Fruit fly (Drosophila melanogaster) whole organism, embryonic: ENCODE measurements around the gene CG31463.
A peak's percentile ranks its signal among the peaks of the same experiment; 100 is the strongest.

Source experiments
- Atf3 ChIP-seq: fragments of 200-800 bp; sonication (Bioruptor generic); optimal IDR thresholded peaks from 3 replicates; lab custom pipeline; 2016; ENCODE audit warnings: missing biosample characterization, missing genetic modification characterization
- Bteb2 ChIP-seq: fragments of 200-800 bp; sonication (Bioruptor generic); optimal IDR thresholded peaks from 2 replicates; lab custom pipeline; 2016; ENCODE audit warnings: missing biosample characterization, missing genetic modification characterization
- CG10147 ChIP-seq: fragments of 200-800 bp; sonication (Bioruptor generic); optimal IDR thresholded peaks from 2 replicates; lab custom pipeline; 2019; ENCODE audit warnings: missing biosample characterization, mild to moderate bottlenecking, missing genetic modification characterization, moderate library complexity
- CG11695 ChIP-seq: fragments of 200-800 bp; sonication (Bioruptor generic); IDR thresholded peaks from 3 replicates; pipeline ENCODE4 v1.3.6; 2022; ENCODE audit warnings: missing biosample characterization, missing genetic modification characterization
- CG12236 ChIP-seq: fragments of 200-800 bp; sonication (Bioruptor generic); optimal IDR thresholded peaks from 2 replicates; lab custom pipeline; 2016; ENCODE audit warnings: missing biosample characterization, missing genetic modification characterization
- CG13894 ChIP-seq: fragments of 200-800 bp; sonication (Bioruptor generic); optimal IDR thresholded peaks from 3 replicates; lab custom pipeline; 2018; ENCODE audit warnings: missing biosample characterization, mild to moderate bottlenecking, missing genetic modification characterization, moderate library complexity
- CG14441 ChIP-seq: fragments of 200-800 bp; sonication (Bioruptor generic); IDR thresholded peaks from 2 replicates; pipeline ENCODE4 v1.3.6; 2022; ENCODE audit warnings: missing biosample characterization, missing genetic modification characterization
- CG1602 ChIP-seq: fragments of 200-800 bp; sonication (Bioruptor generic); optimal IDR thresholded peaks from 3 replicates; lab custom pipeline; 2016; ENCODE audit warnings: missing biosample characterization, missing genetic modification characterization
- CG16863 ChIP-seq: fragments of 200-800 bp; sonication (Bioruptor generic); optimal IDR thresholded peaks from 3 replicates; lab custom pipeline; 2016; ENCODE audit warnings: missing biosample characterization, missing genetic modification characterization
- CG17385 ChIP-seq: fragments of 200-800 bp; sonication (Bioruptor generic); optimal IDR thresholded peaks from 3 replicates; lab custom pipeline; 2018; ENCODE audit warnings: missing biosample characterization, mild to moderate bottlenecking, missing genetic modification characterization
- CG4730 ChIP-seq: fragments of 200-800 bp; sonication (Bioruptor generic); IDR thresholded peaks from 2 replicates; pipeline ENCODE4 v1.3.6; 2022; ENCODE audit warnings: missing biosample characterization, missing genetic modification characterization
- CG6689 ChIP-seq: fragments of 200-800 bp; sonication (Bioruptor generic); IDR thresholded peaks from 2 replicates; pipeline ENCODE4 v1.3.6; 2022; ENCODE audit warnings: missing biosample characterization, missing genetic modification characterization
- CG7963 ChIP-seq: fragments of 200-800 bp; sonication (Bioruptor generic); IDR thresholded peaks from 3 replicates; pipeline ENCODE4 v1.3.6; 2022; ENCODE audit warnings: missing biosample characterization, missing genetic modification characterization; ENCODE audit not compliant: partially characterized antibody
- CG8290 ChIP-seq, 3 experiments: fragments of 200-800 bp; sonication (Bioruptor generic); optimal IDR thresholded peaks; 2 replicates each; lab custom pipeline; 2016 to 2019; ENCODE audit warnings: missing biosample characterization in 3 of 3, missing genetic modification characterization in 3 of 3, mild to moderate bottlenecking in 2 of 3, moderate library complexity in 1 of 3
- CG9797 ChIP-seq: fragments of 200-800 bp; sonication (Bioruptor generic); optimal IDR thresholded peaks from 3 replicates; lab custom pipeline; 2018; ENCODE audit warnings: missing biosample characterization, mild to moderate bottlenecking, missing genetic modification characterization
- Dbx ChIP-seq: fragments of 200-800 bp; sonication (Bioruptor generic); IDR thresholded peaks from 3 replicates; pipeline ENCODE4 v1.3.6; 2022; ENCODE audit warnings: missing biosample characterization, missing genetic modification characterization
- Dp ChIP-seq: fragments of 200-800 bp; sonication (Bioruptor generic); optimal IDR thresholded peaks from 2 replicates; lab custom pipeline; 2018; ENCODE audit warnings: missing biosample characterization, mild to moderate bottlenecking, missing genetic modification characterization, moderate library complexity
- ERR ChIP-seq: fragments of 200-800 bp; sonication (Bioruptor generic); optimal IDR thresholded peaks from 2 replicates; lab custom pipeline; 2016; ENCODE audit warnings: missing biosample characterization, missing genetic modification characterization
- HLH4C ChIP-seq: fragments of 200-800 bp; sonication (Bioruptor generic); IDR thresholded peaks from 3 replicates; pipeline ENCODE4 v1.3.6; 2022; ENCODE audit warnings: missing biosample characterization, missing genetic modification characterization; ENCODE audit not compliant: partially characterized antibody
- Hey ChIP-seq: fragments of 200-800 bp; sonication (Bioruptor generic); optimal IDR thresholded peaks from 3 replicates; lab custom pipeline; 2018; ENCODE audit warnings: missing biosample characterization, mild to moderate bottlenecking, missing genetic modification characterization
- HmgD ChIP-seq: fragments of 200-800 bp; sonication (Bioruptor generic); optimal IDR thresholded peaks from 3 replicates; lab custom pipeline; 2016; ENCODE audit warnings: missing biosample characterization, missing genetic modification characterization
- Hr51 ChIP-seq, 2 experiments: fragments of 200-800 bp; sonication (Bioruptor generic); optimal IDR thresholded peaks; 2 replicates in 1 of 2; 3 replicates in 1 of 2; lab custom pipeline; 2016 to 2018; ENCODE audit warnings: missing biosample characterization in 2 of 2, missing genetic modification characterization in 2 of 2, mild to moderate bottlenecking in 1 of 2, moderate library complexity in 1 of 2
- Mad ChIP-seq: fragments of 200-800 bp; sonication (Bioruptor generic); optimal IDR thresholded peaks from 2 replicates; lab custom pipeline; 2016; ENCODE audit warnings: missing biosample characterization, missing genetic modification characterization
- Mes4 ChIP-seq: fragments of 200-800 bp; sonication (Bioruptor generic); optimal IDR thresholded peaks from 2 replicates; lab custom pipeline; 2016; ENCODE audit warnings: missing biosample characterization, missing genetic modification characterization
- Mrtf ChIP-seq: fragments of 200-800 bp; sonication (Bioruptor generic); IDR thresholded peaks from 3 replicates; pipeline ENCODE4 v1.3.6; 2022; ENCODE audit warnings: missing biosample characterization, missing genetic modification characterization
- NK7.1 ChIP-seq: fragments of 200-800 bp; sonication (Bioruptor generic); optimal IDR thresholded peaks from 3 replicates; lab custom pipeline; 2016; ENCODE audit warnings: missing biosample characterization, missing genetic modification characterization
- Opbp ChIP-seq: fragments of 200-800 bp; sonication (Bioruptor generic); IDR thresholded peaks from 3 replicates; pipeline ENCODE4 v1.3.6; 2022; ENCODE audit warnings: missing biosample characterization, missing genetic modification characterization; ENCODE audit not compliant: partially characterized antibody
- Stat92E ChIP-seq, 3 experiments: fragments of >200 bp in 2 of 3; fragments of 200-800 bp in 1 of 3; sonication (Bioruptor generic) in 1 of 3; optimal IDR thresholded peaks; 2 replicates each; lab custom pipeline; 2017 to 2019; ENCODE audit warnings: missing biosample characterization in 3 of 3, missing genetic modification characterization in 3 of 3, mild to moderate bottlenecking in 1 of 3, moderate library complexity in 1 of 3
- Trl ChIP-seq, 3 experiments: fragments of >200 bp in 2 of 3; fragments of 200-800 bp in 1 of 3; sonication (Bioruptor generic) in 1 of 3; optimal IDR thresholded peaks; 2 replicates in 1 of 3; 3 replicates in 2 of 3; lab custom pipeline; 2016 to 2017; ENCODE audit warnings: missing biosample characterization in 1 of 3, missing genetic modification characterization in 1 of 3
- Usf ChIP-seq: fragments of 200-800 bp; sonication (Bioruptor generic); optimal IDR thresholded peaks from 2 replicates; lab custom pipeline; 2017; ENCODE audit warnings: missing genotype, missing biosample characterization, missing genetic modification characterization
- Xbp1 ChIP-seq: fragments of 200-800 bp; sonication (Bioruptor generic); optimal IDR thresholded peaks from 3 replicates; lab custom pipeline; 2016; ENCODE audit warnings: missing biosample characterization, mild to moderate bottlenecking, missing genetic modification characterization
- ara ChIP-seq: fragments of 200-800 bp; sonication (Bioruptor generic); IDR thresholded peaks from 2 replicates; pipeline ENCODE4 v1.3.6; 2022; ENCODE audit warnings: missing biosample characterization, missing genetic modification characterization
- ase ChIP-seq: fragments of 200-800 bp; sonication (Bioruptor generic); IDR thresholded peaks from 3 replicates; pipeline ENCODE4 v1.3.6; 2022; ENCODE audit warnings: missing biosample characterization, missing genetic modification characterization
- bsh ChIP-seq, 2 experiments: fragments of 200-800 bp; sonication (Bioruptor generic); optimal IDR thresholded peaks; 2 replicates each; lab custom pipeline; 2017 to 2018; ENCODE audit warnings: mild to moderate bottlenecking in 2 of 2, missing biosample characterization in 2 of 2, missing genetic modification characterization in 2 of 2, moderate library complexity in 1 of 2
- caup ChIP-seq: fragments of 200-800 bp; sonication (Bioruptor generic); optimal IDR thresholded peaks from 3 replicates; lab custom pipeline; 2017; ENCODE audit warnings: missing biosample characterization, mild to moderate bottlenecking, missing genetic modification characterization, moderate library complexity; ENCODE audit not compliant: severe bottlenecking
- dysf ChIP-seq: fragments of 200-800 bp; sonication (Bioruptor generic); IDR thresholded peaks from 3 replicates; pipeline ENCODE4 v1.3.6; 2022; ENCODE audit warnings: missing biosample characterization, missing genetic modification characterization
- ham ChIP-seq: fragments of 200-800 bp; sonication (Bioruptor generic); IDR thresholded peaks from 2 replicates; pipeline ENCODE4 v1.3.6; 2022; ENCODE audit warnings: missing biosample characterization, missing genetic modification characterization
- kni ChIP-seq: fragments of 200-800 bp; sonication (Bioruptor generic); optimal IDR thresholded peaks from 3 replicates; lab custom pipeline; 2017; ENCODE audit warnings: mild to moderate bottlenecking, missing biosample characterization, missing genetic modification reagents, missing genetic modification characterization
- lab ChIP-seq: fragments of 200-800 bp; sonication (Bioruptor generic); optimal IDR thresholded peaks from 3 replicates; lab custom pipeline; 2017; ENCODE audit warnings: missing biosample characterization, missing genetic modification characterization, mild to moderate bottlenecking, moderate library complexity, missing genetic modification reagents
- lbe ChIP-seq: fragments of 200-800 bp; sonication (Bioruptor generic); optimal IDR thresholded peaks from 2 replicates; lab custom pipeline; 2016; ENCODE audit warnings: missing biosample characterization, mild to moderate bottlenecking, missing genetic modification characterization
- lilli ChIP-seq: fragments of 200-800 bp; sonication (Bioruptor generic); optimal IDR thresholded peaks from 3 replicates; lab custom pipeline; 2016; ENCODE audit warnings: missing biosample characterization, missing genetic modification characterization
- org-1 ChIP-seq: fragments of 200-800 bp; sonication (Bioruptor generic); optimal IDR thresholded peaks from 2 replicates; lab custom pipeline; 2017; ENCODE audit warnings: missing biosample characterization, missing genetic modification characterization
- pita ChIP-seq: fragments of 200-800 bp; sonication (Bioruptor generic); optimal IDR thresholded peaks from 2 replicates; lab custom pipeline; 2017; ENCODE audit warnings: missing biosample characterization, mild to moderate bottlenecking, missing genetic modification characterization
- ranshi ChIP-seq: fragments of 200-800 bp; sonication (Bioruptor generic); IDR thresholded peaks from 2 replicates; pipeline ENCODE4 v1.3.6; 2022; ENCODE audit warnings: missing biosample characterization, missing genetic modification characterization
- rib ChIP-seq: fragments of 200-800 bp; sonication (Bioruptor generic); IDR thresholded peaks from 2 replicates; pipeline ENCODE4 v1.3.6; 2022; ENCODE audit warnings: missing biosample characterization, missing genetic modification characterization
- sim ChIP-seq: fragments of 200-800 bp; sonication (Bioruptor generic); IDR thresholded peaks from 2 replicates; pipeline ENCODE4 v1.3.6; 2022; ENCODE audit warnings: missing biosample characterization, missing genetic modification characterization
- slou ChIP-seq: fragments of 200-800 bp; sonication (Bioruptor generic); optimal IDR thresholded peaks from 3 replicates; lab custom pipeline; 2016; ENCODE audit warnings: missing biosample characterization, missing genetic modification characterization
- tap ChIP-seq: fragments of 200-800 bp; optimal IDR thresholded peaks from 3 replicates; lab custom pipeline; 2019; ENCODE audit warnings: missing biosample characterization, mild to moderate bottlenecking, missing genetic modification characterization, moderate library complexity
- trh ChIP-seq: fragments of 200-800 bp; sonication (Bioruptor generic); optimal IDR thresholded peaks from 2 replicates; lab custom pipeline; 2016; ENCODE audit warnings: missing biosample characterization, missing genetic modification characterization
- zfh2 ChIP-seq: fragments of 200-800 bp; sonication (Bioruptor generic); optimal IDR thresholded peaks from 2 replicates; lab custom pipeline; 2016; ENCODE audit warnings: missing biosample characterization, missing genetic modification characterization

The CG31463 gene

dm6 chr3R:8305110-8305509 lies 13.0 kb downstream of the CG31463 start, which contains the start of gene Sgt1 (continued):
- TF ChIP-seq org-1 (GFP tag; lab: Kevin White, UChicago) = no peak
- peak; percentile 72 for TF ChIP-seq lilli (GFP tag; lab: Kevin White, UChicago)
- TF ChIP-seq lbe (GFP tag; lab: Kevin White, UChicago) = no peak
- peak; percentile 91 for TF ChIP-seq HLH4C (GFP tag; lab: Robert Waterston, UW)
- peak in 1 of 3 experiments; percentile 86 for TF ChIP-seq Stat92E (GFP tag; optimal IDR thresholded peaks at IDR 0.05; lab: Kevin White, UChicago)
- TF ChIP-seq CG1602 (GFP tag; lab: Kevin White, UChicago) = no peak
- TF ChIP-seq CG4730 = no peak
- TF ChIP-seq Dp (GFP tag; lab: Kevin White, UChicago) = peak; percentile 100
- no peak for TF ChIP-seq rib (GFP tag; lab: Robert Waterston, UW)
- no peak for TF ChIP-seq ham (GFP tag; lab: Robert Waterston, UW)
- TF ChIP-seq Xbp1 (GFP tag; lab: Kevin White, UChicago) = peak; percentile 48
- TF ChIP-seq CG13894 (tag; lab: Kevin White, UChicago) = no peak
- TF ChIP-seq CG12236 (GFP tag; lab: Kevin White, UChicago) = no peak
- TF ChIP-seq zfh2 (GFP tag; lab: Kevin White, UChicago) = peak; percentile 79
- peak; percentile 16 for TF ChIP-seq caup (GFP tag; lab: Kevin White, UChicago)
- TF ChIP-seq ranshi (GFP tag; lab: Robert Waterston, UW) = no peak
- no peak for TF ChIP-seq dysf (GFP tag; lab: Robert Waterston, UW)
- TF ChIP-seq Opbp (GFP tag; lab: Robert Waterston, UW) = peak; percentile 82; the same call in 2 of the 3 replicates
- no peak for TF ChIP-seq lab (GFP tag; lab: Kevin White, UChicago)
- TF ChIP-seq Mrtf = no peak
- no peak for TF ChIP-seq kni
- no peak for TF ChIP-seq CG17385 (GFP tag; lab: Kevin White, UChicago)
- no peak for TF ChIP-seq CG6689
- peak; percentile 34 for TF ChIP-seq Mad (GFP tag; lab: Kevin White, UChicago)
- no peak for TF ChIP-seq CG14441 (GFP tag; lab: Robert Waterston, UW)
- peak; percentile 7 for TF ChIP-seq CG10147
- TF ChIP-seq CG8290 (GFP tag; optimal IDR thresholded peaks at IDR 0.05; lab: Kevin White, UChicago) = peak; percentile 30
- no peak for TF ChIP-seq CG8290 (tag; optimal IDR thresholded peaks at IDR 0.05; lab: Kevin White, UChicago)
- no peak for TF ChIP-seq NK7.1
- no peak for TF ChIP-seq Atf3 (GFP tag; lab: Kevin White, UChicago)
- peak; percentile 48 for TF ChIP-seq CG16863 (GFP tag; lab: Kevin White, UChicago)
- TF ChIP-seq Hey (tag; lab: Kevin White, UChicago) = no peak
- peak; percentile 51 for TF ChIP-seq ERR
- TF ChIP-seq trh (GFP tag; lab: Kevin White, UChicago) = no peak
- peak in 1 of 2 experiments; percentile 12 for TF ChIP-seq bsh (GFP tag; optimal IDR thresholded peaks at IDR 0.05; lab: Kevin White, UChicago)
- no peak for TF ChIP-seq ara (GFP tag; lab: Robert Waterston, UW)
- TF ChIP-seq slou (GFP tag; lab: Kevin White, UChicago) = no peak
- TF ChIP-seq Usf (GFP tag; lab: Kevin White, UChicago) = no peak
- no peak for TF ChIP-seq tap (tag; lab: Kevin White, UChicago)
- peak; percentile 91 for TF ChIP-seq CG7963 (GFP tag; lab: Robert Waterston, UW)
- TF ChIP-seq CG9797 (GFP tag; lab: Kevin White, UChicago) = peak; percentile 57
- no peak for TF ChIP-seq ase (GFP tag; lab: Robert Waterston, UW)
- TF ChIP-seq Bteb2 = peak; percentile 18
- TF ChIP-seq Hr51 (GFP tag; optimal IDR thresholded peaks at IDR 0.05; lab: Kevin White, UChicago) = peak in 1 of 2 experiments; percentile 17
- TF ChIP-seq sim = no peak
- TF ChIP-seq Dbx (GFP tag; lab: Robert Waterston, UW) = 0 out of 3 replicates have a peak, but pooled peaks have one; percentile 29
- TF ChIP-seq Trl (optimal IDR thresholded peaks at IDR 0.05; lab: Kevin White, UChicago) = no peak
- TF ChIP-seq Trl (GFP tag; optimal IDR thresholded peaks at IDR 0.05; lab: Kevin White, UChicago) = peak; percentile 63
- peak; percentile 81 for TF ChIP-seq HmgD
- TF ChIP-seq CG11695 = no peak
- TF ChIP-seq pita = peak; percentile 85
- peak; percentile 5 for TF ChIP-seq Mes4 (GFP tag; lab: Kevin White, UChicago)
